Fruit fly (Drosophila melanogaster) whole organism, embryonic: Measurements from ENCODE around the gene BtbVII.

Experiments used
- Awh ChIP-seq: fragments of 200-800 bp; sonication (Bioruptor generic); IDR thresholded peaks from 2 replicates; pipeline ENCODE4, ENCODE4 v1.3.6; 2022; ENCODE audit warnings: missing biosample characterization, missing genetic modification characterization
- C15 ChIP-seq: fragments of 200-800 bp; sonication (Bioruptor generic); IDR thresholded peaks from 3 replicates; pipeline ENCODE4 v1.3.6; 2022; ENCODE audit warnings: missing biosample characterization, missing genetic modification characterization
- CG10959 ChIP-seq: fragments of 200-800 bp; sonication (Bioruptor generic); IDR thresholded peaks from 2 replicates; pipeline ENCODE4 v1.3.6; 2022; ENCODE audit warnings: missing biosample characterization, missing genetic modification characterization
- CG11456 ChIP-seq: fragments of 200-800 bp; sonication (Bioruptor generic); IDR thresholded peaks from 3 replicates; pipeline ENCODE4 v1.3.6; 2022; ENCODE audit warnings: missing biosample characterization, missing genetic modification characterization
- CG11504 ChIP-seq: fragments of 200-800 bp; sonication (Bioruptor generic); optimal IDR thresholded peaks from 3 replicates; lab custom pipeline; 2019; ENCODE audit warnings: missing biosample characterization, mild to moderate bottlenecking, missing genetic modification characterization, moderate library complexity
- CG15514 ChIP-seq: fragments of 200-800 bp; sonication (Bioruptor generic); optimal IDR thresholded peaks from 3 replicates; lab custom pipeline; 2017; ENCODE audit warnings: missing biosample characterization, missing genetic modification characterization, mild to moderate bottlenecking, moderate library complexity, missing genetic modification reagents
- CG1603 ChIP-seq: fragments of 200-800 bp; sonication (Bioruptor generic); optimal IDR thresholded peaks from 2 replicates; lab custom pipeline; 2019; ENCODE audit warnings: missing biosample characterization, mild to moderate bottlenecking, missing genetic modification characterization, moderate library complexity
- CG16779 ChIP-seq: fragments of 200-800 bp; sonication (Bioruptor generic); IDR thresholded peaks from 2 replicates; pipeline ENCODE4 v1.3.6; 2022; ENCODE audit warnings: missing biosample characterization, missing genetic modification characterization
- CG16815 ChIP-seq: fragments of 200-800 bp; sonication (Bioruptor generic); optimal IDR thresholded peaks from 3 replicates; lab custom pipeline; 2017; ENCODE audit warnings: missing biosample characterization, mild to moderate bottlenecking, missing genetic modification characterization
- CG17829 ChIP-seq: fragments of 200-800 bp; optimal IDR thresholded peaks from 2 replicates; lab custom pipeline; 2019; ENCODE audit warnings: missing biosample characterization, mild to moderate bottlenecking, missing genetic modification characterization, moderate library complexity
- CG1792 ChIP-seq: fragments of 200-800 bp; sonication (Bioruptor generic); optimal IDR thresholded peaks from 2 replicates; lab custom pipeline; 2016; ENCODE audit warnings: missing biosample characterization, missing genetic modification characterization
- CG2120 ChIP-seq: fragments of 200-800 bp; sonication (Bioruptor generic); optimal IDR thresholded peaks from 3 replicates; lab custom pipeline; 2016; ENCODE audit warnings: missing biosample characterization, missing genetic modification characterization
- CG31388 ChIP-seq: fragments of 200-800 bp; sonication (Bioruptor generic); optimal IDR thresholded peaks from 2 replicates; lab custom pipeline; 2016; ENCODE audit warnings: missing biosample characterization, missing genetic modification characterization
- CG3163 ChIP-seq: fragments of 200-800 bp; sonication (Bioruptor generic); optimal IDR thresholded peaks from 3 replicates; lab custom pipeline; 2016; ENCODE audit warnings: missing biosample characterization, missing genetic modification characterization
- CG6683 ChIP-seq: fragments of 200-800 bp; sonication (Bioruptor generic); optimal IDR thresholded peaks from 2 replicates; lab custom pipeline; 2017; ENCODE audit warnings: missing biosample characterization, mild to moderate bottlenecking, missing genetic modification characterization, missing genetic modification reagents
- CG8765 ChIP-seq: fragments of 200-800 bp; sonication (Bioruptor generic); IDR thresholded peaks from 2 replicates; pipeline ENCODE4 v1.3.6; 2022; ENCODE audit warnings: missing biosample characterization, missing genetic modification characterization
- CG9609 ChIP-seq: fragments of 200-800 bp; sonication (Bioruptor generic); optimal IDR thresholded peaks from 3 replicates; lab custom pipeline; 2016; ENCODE audit warnings: missing biosample characterization, missing genetic modification characterization
- CG9797 ChIP-seq: fragments of 200-800 bp; sonication (Bioruptor generic); optimal IDR thresholded peaks from 3 replicates; lab custom pipeline; 2018; ENCODE audit warnings: missing biosample characterization, mild to moderate bottlenecking, missing genetic modification characterization
- CG9876 ChIP-seq: fragments of 200-800 bp; sonication (Bioruptor generic); optimal IDR thresholded peaks from 2 replicates; lab custom pipeline; 2016; ENCODE audit warnings: missing biosample characterization, missing genetic modification characterization
- CG9932 ChIP-seq: fragments of 200-800 bp; sonication (Bioruptor generic); IDR thresholded peaks from 2 replicates; pipeline ENCODE4 v1.3.6; 2022; ENCODE audit warnings: missing biosample characterization, missing genetic modification characterization
- CTCF ChIP-seq: fragments of 200-800 bp; sonication (Bioruptor generic); optimal IDR thresholded peaks from 2 replicates; lab custom pipeline; 2017; ENCODE audit warnings: missing biosample characterization, mild to moderate bottlenecking, missing genetic modification characterization, moderate library complexity
- Camta ChIP-seq: fragments of 200-800 bp; sonication (Bioruptor generic); optimal IDR thresholded peaks from 2 replicates; lab custom pipeline; 2016; ENCODE audit warnings: missing biosample characterization, missing genetic modification characterization
- Dip3 ChIP-seq: fragments of 200-800 bp; sonication (Bioruptor generic); optimal IDR thresholded peaks from 3 replicates; lab custom pipeline; 2016; ENCODE audit warnings: missing biosample characterization, missing genetic modification characterization
- Fer1 ChIP-seq: fragments of 200-800 bp; sonication (Bioruptor generic); optimal IDR thresholded peaks from 2 replicates; lab custom pipeline; 2017; ENCODE audit warnings: missing biosample characterization, mild to moderate bottlenecking, missing genetic modification characterization
- Fer3 ChIP-seq: fragments of 200-800 bp; sonication (Bioruptor generic); optimal IDR thresholded peaks from 2 replicates; lab custom pipeline; 2018; ENCODE audit warnings: missing biosample characterization, mild to moderate bottlenecking, missing genetic modification characterization, moderate library complexity
- HLHmδ ChIP-seq: fragments of 200-800 bp; sonication (Bioruptor generic); optimal IDR thresholded peaks from 2 replicates; lab custom pipeline; 2018; ENCODE audit warnings: missing biosample characterization, mild to moderate bottlenecking, missing genetic modification characterization, moderate library complexity
- HmgD ChIP-seq: fragments of 200-800 bp; sonication (Bioruptor generic); optimal IDR thresholded peaks from 3 replicates; lab custom pipeline; 2016; ENCODE audit warnings: missing biosample characterization, missing genetic modification characterization
- Hmr ChIP-seq: fragments of 200-800 bp; sonication (Bioruptor generic); optimal IDR thresholded peaks from 3 replicates; lab custom pipeline; 2017; ENCODE audit warnings: mild to moderate bottlenecking, missing biosample characterization, missing genetic modification reagents, missing genetic modification characterization
- Myb ChIP-seq: fragments of 200-800 bp; sonication (Bioruptor generic); optimal IDR thresholded peaks from 2 replicates; lab custom pipeline; 2016; ENCODE audit warnings: missing biosample characterization, missing genetic modification characterization
- Ravus ChIP-seq: fragments of 200-800 bp; sonication (Bioruptor generic); IDR thresholded peaks from 2 replicates; pipeline ENCODE4 v1.3.6; 2022; ENCODE audit warnings: missing biosample characterization, missing genetic modification characterization
- Rfx ChIP-seq: fragments of 200-800 bp; sonication (Bioruptor generic); IDR thresholded peaks from 2 replicates; pipeline ENCODE4 v1.3.6; 2022; ENCODE audit warnings: missing biosample characterization, missing genetic modification characterization
- ab ChIP-seq: fragments of 200-800 bp; sonication (Bioruptor generic); optimal IDR thresholded peaks from 2 replicates; lab custom pipeline; 2016; ENCODE audit warnings: missing biosample characterization, missing genetic modification characterization
- bbx ChIP-seq: fragments of 200-800 bp; sonication (Bioruptor generic); IDR thresholded peaks from 2 replicates; pipeline ENCODE4 v1.3.6; 2022; ENCODE audit warnings: missing biosample characterization, missing genetic modification characterization; ENCODE audit not compliant: partially characterized antibody
- btn ChIP-seq: fragments of 200-800 bp; sonication (Bioruptor generic); optimal IDR thresholded peaks from 2 replicates; lab custom pipeline; 2016; ENCODE audit warnings: missing biosample characterization, missing genetic modification characterization
- cato ChIP-seq: fragments of 200-800 bp; sonication (Bioruptor generic); optimal IDR thresholded peaks from 2 replicates; lab custom pipeline; 2016; ENCODE audit warnings: missing biosample characterization, missing genetic modification characterization, borderline replicate concordance
- cg ChIP-seq: fragments of 200-800 bp; sonication (Bioruptor generic); optimal IDR thresholded peaks from 3 replicates; lab custom pipeline; 2019; ENCODE audit warnings: missing biosample characterization, mild to moderate bottlenecking, missing genetic modification characterization, moderate library complexity
- chinmo ChIP-seq: fragments of 200-800 bp; sonication (Bioruptor generic); IDR thresholded peaks from 4 replicates; pipeline ENCODE4 v1.3.6; 2022; ENCODE audit warnings: missing biosample characterization, missing genetic modification characterization; ENCODE audit not compliant: partially characterized antibody
- crc ChIP-seq: fragments of 200-800 bp; sonication (Bioruptor generic); optimal IDR thresholded peaks from 2 replicates; lab custom pipeline; 2016; ENCODE audit warnings: missing biosample characterization, missing genetic modification characterization
- dimm ChIP-seq: fragments of 200-800 bp; sonication (Bioruptor generic); IDR thresholded peaks from 2 replicates; pipeline ENCODE4 v1.3.6; 2022; ENCODE audit warnings: missing biosample characterization, missing genetic modification characterization
- dmrt11E ChIP-seq: fragments of 200-800 bp; sonication (Bioruptor generic); optimal IDR thresholded peaks from 3 replicates; lab custom pipeline; 2018; ENCODE audit warnings: missing biosample characterization, mild to moderate bottlenecking, missing genetic modification characterization, moderate library complexity
- lab ChIP-seq: fragments of 200-800 bp; sonication (Bioruptor generic); optimal IDR thresholded peaks from 3 replicates; lab custom pipeline; 2017; ENCODE audit warnings: missing biosample characterization, missing genetic modification characterization, mild to moderate bottlenecking, moderate library complexity, missing genetic modification reagents
- maf-S ChIP-seq: fragments of 200-800 bp; sonication (Bioruptor generic); optimal IDR thresholded peaks from 2 replicates; lab custom pipeline; 2016; ENCODE audit warnings: missing biosample characterization, missing genetic modification characterization
- pan ChIP-seq, 4 experiments: fragments of >200 bp in 3 of 4; fragments of 200-800 bp in 1 of 4; sonication (Bioruptor generic) in 1 of 4; optimal IDR thresholded peaks in 3 of 4; IDR thresholded peaks in 1 of 4; 2 replicates each; pipeline versions ENCODE4 v1.3.6 to Lab custom; 2017 to 2022; ENCODE audit warnings: missing biosample characterization in 2 of 4, missing genetic modification characterization in 2 of 4, mixed read lengths in 1 of 4
- pum ChIP-seq: fragments of 200-800 bp; sonication (Bioruptor generic); optimal IDR thresholded peaks from 2 replicates; lab custom pipeline; 2016; ENCODE audit warnings: missing biosample characterization, missing genetic modification characterization
- ranshi ChIP-seq: fragments of 200-800 bp; sonication (Bioruptor generic); IDR thresholded peaks from 2 replicates; pipeline ENCODE4 v1.3.6; 2022; ENCODE audit warnings: missing biosample characterization, missing genetic modification characterization
- sens ChIP-seq: fragments of 200-800 bp; sonication (Bioruptor generic); peaks from one replicate; lab custom pipeline; 2016; ENCODE audit warnings: missing biosample characterization, missing genetic modification characterization
- sim ChIP-seq: fragments of 200-800 bp; sonication (Bioruptor generic); IDR thresholded peaks from 2 replicates; pipeline ENCODE4 v1.3.6; 2022; ENCODE audit warnings: missing biosample characterization, missing genetic modification characterization
- stwl ChIP-seq: fragments of 200-800 bp; sonication (Bioruptor generic); optimal IDR thresholded peaks from 3 replicates; lab custom pipeline; 2018; ENCODE audit warnings: missing biosample characterization, mild to moderate bottlenecking, missing genetic modification characterization, moderate library complexity
- tup ChIP-seq: fragments of 200-800 bp; sonication (Bioruptor generic); optimal IDR thresholded peaks from 2 replicates; lab custom pipeline; 2016; ENCODE audit warnings: missing biosample characterization, mild to moderate bottlenecking, missing genetic modification characterization, moderate library complexity
- wek ChIP-seq: fragments of 200-800 bp; sonication (Bioruptor generic); optimal IDR thresholded peaks from 3 replicates; lab custom pipeline; 2018; ENCODE audit warnings: missing biosample characterization, mild to moderate bottlenecking, missing genetic modification characterization, moderate library complexity

BtbVII gene

DNA sequence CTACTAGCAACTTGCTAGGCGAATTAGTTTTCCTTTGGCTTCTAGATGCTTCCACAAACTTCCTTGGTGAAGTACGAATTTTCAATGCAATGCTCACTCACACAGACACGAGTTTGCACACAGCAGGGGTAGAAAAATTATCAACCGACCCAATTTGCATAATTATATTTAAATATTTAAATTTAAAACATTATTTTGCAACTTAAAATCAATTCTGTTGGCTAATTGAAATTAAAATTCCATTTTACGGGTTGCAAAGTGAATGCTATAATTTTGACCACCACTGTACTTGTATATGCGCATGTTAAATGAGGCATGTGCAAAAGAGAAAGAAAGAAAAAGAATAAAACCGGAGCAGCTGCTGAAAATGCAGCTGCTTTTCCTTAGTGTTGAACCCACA lies 45.6 kb downstream of the BtbVII start (continued):
- peak; percentile 95 for TF ChIP-seq CG11504
- peak; percentile 93 for TF ChIP-seq CG10959 (GFP tag; lab: Robert Waterston, UW)
- TF ChIP-seq HmgD (GFP tag; lab: Kevin White, UChicago) = no peak
- peak; percentile 61 for TF ChIP-seq Dip3 (GFP tag; lab: Kevin White, UChicago)
- TF ChIP-seq CG11456 (GFP tag; lab: Robert Waterston, UW) = peak; percentile 91
- peak; percentile 13 for TF ChIP-seq CG9609 (GFP tag; lab: Kevin White, UChicago)
- peak; percentile 94 for TF ChIP-seq Fer1 (GFP tag; lab: Kevin White, UChicago)
- TF ChIP-seq crc = no peak
- TF ChIP-seq CG9876 (GFP tag; lab: Kevin White, UChicago) = no peak

- no peak for TF ChIP-seq CG16779 (GFP tag; lab: Robert Waterston, UW)
- peak; percentile 44 for TF ChIP-seq HmgD (GFP tag; lab: Kevin White, UChicago)
- TF ChIP-seq Fer3 (tag; lab: Kevin White, UChicago) = no peak
- peak; percentile 38 for TF ChIP-seq pum (GFP tag; lab: Kevin White, UChicago)
- TF ChIP-seq Myb (GFP tag; lab: Kevin White, UChicago) = peak; percentile 95
- no peak for TF ChIP-seq CG8765 (GFP tag; lab: Robert Waterston, UW)
- peak; percentile 66 for TF ChIP-seq CG2120 (GFP tag; lab: Kevin White, UChicago)
- no peak for TF ChIP-seq btn (GFP tag; lab: Kevin White, UChicago)
- TF ChIP-seq CTCF (GFP tag; lab: Kevin White, UChicago) = peak; percentile 72
- TF ChIP-seq stwl = peak; percentile 43
- no peak for TF ChIP-seq C15 (GFP tag; lab: Robert Waterston, UW)
- TF ChIP-seq sens (GFP tag; lab: Kevin White, UChicago) = peak; percentile 88
- peak; percentile 66 for TF ChIP-seq CG17829 (tag; lab: Kevin White, UChicago)
- no peak for TF ChIP-seq CG1792 (GFP tag; lab: Kevin White, UChicago)
- no peak for TF ChIP-seq Ravus (GFP tag; lab: Robert Waterston, UW)
- TF ChIP-seq ab (GFP tag; lab: Kevin White, UChicago) = no peak
- no peak for TF ChIP-seq HLHmδ (GFP tag; lab: Kevin White, UChicago)
- TF ChIP-seq dimm (GFP tag; lab: Robert Waterston, UW) = no peak
- TF ChIP-seq Camta (GFP tag; lab: Kevin White, UChicago) = peak; percentile 0
- peak; percentile 96 for TF ChIP-seq bbx
- no peak for TF ChIP-seq dmrt11E (tag; lab: Kevin White, UChicago)
- TF ChIP-seq CG1603 (tag; lab: Kevin White, UChicago) = peak; percentile 66
- peak; percentile 83 for TF ChIP-seq CG15514 (GFP tag; lab: Kevin White, UChicago)
- no peak for TF ChIP-seq CG6683
- TF ChIP-seq CG16815 (GFP tag; lab: Kevin White, UChicago) = no peak
- TF ChIP-seq sim (GFP tag; lab: Robert Waterston, UW) = no peak
- TF ChIP-seq Rfx (GFP tag; lab: Robert Waterston, UW) = peak; percentile 73
- no peak for TF ChIP-seq wek (GFP tag; lab: Kevin White, UChicago)
- TF ChIP-seq cato (GFP tag; lab: Kevin White, UChicago) = no peak
- TF ChIP-seq CG9932 (GFP tag; lab: Robert Waterston, UW) = peak; percentile 78
- peak; percentile 35 for TF ChIP-seq CG9797 (GFP tag; lab: Kevin White, UChicago)
- no peak for TF ChIP-seq CG31388 (GFP tag; lab: Kevin White, UChicago)
- peak; percentile 27 for TF ChIP-seq Hmr
- TF ChIP-seq Awh (GFP tag; lab: Robert Waterston, UW) = no peak
- TF ChIP-seq CG3163 (GFP tag; lab: Kevin White, UChicago) = no peak
- TF ChIP-seq tup (GFP tag; lab: Kevin White, UChicago) = no peak
- TF ChIP-seq cg = no peak
- TF ChIP-seq ranshi (GFP tag; lab: Robert Waterston, UW) = no peak
- TF ChIP-seq maf-S = no peak
- peak; percentile 14 for TF ChIP-seq lab
- TF ChIP-seq chinmo = peak; percentile 53; the same call in 1 of the 4 replicates
- no peak for TF ChIP-seq pan (optimal IDR thresholded peaks at IDR 0.05; lab: Kevin White, UChicago)
- TF ChIP-seq pan (GFP tag; optimal IDR thresholded peaks at IDR 0.05 in 1 of 2, IDR thresholded peaks at IDR 0.05 in 1 of 2) = no peak
These were observed 49.0 kb downstream of the BtbVII start, which contains the start of gene CG14966 for dm6 chr3L:3197464-3197863. Gene CG14966, minus strand, starts transcription at chr3L:3197631.
